Fruit fly (Drosophila melanogaster) S2 (cell line): Measurements from ENCODE around the gene Gtpx.

ENCODE experiments used
- CG8478 ChIP-seq: fragments of >200 bp; optimal IDR thresholded peaks from 2 replicates; lab custom pipeline; 2018
- CTCF ChIP-seq, 2 experiments: fragments of >200 bp; optimal IDR thresholded peaks; 2 replicates each; lab custom pipeline; 2018

The Gtpx gene

DNA sequence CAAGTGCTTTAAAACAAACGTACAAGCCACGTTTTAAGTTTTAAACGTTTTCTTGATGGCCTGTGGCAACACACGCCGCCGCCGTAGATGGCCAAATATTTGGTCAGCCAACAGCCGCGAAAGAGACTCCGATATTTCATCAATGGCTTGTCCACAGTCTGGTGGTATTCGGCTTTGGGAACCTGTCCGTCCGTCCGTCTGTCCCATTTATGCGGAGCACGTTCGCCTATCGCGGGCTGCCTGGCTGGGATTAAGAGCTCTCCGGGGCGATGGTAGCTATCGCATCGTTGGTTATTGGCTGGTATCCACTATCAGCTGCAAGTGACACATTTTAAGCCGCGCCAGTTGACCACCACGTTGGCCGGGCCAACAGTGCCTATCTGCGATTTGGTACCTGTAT is 18.5 kb upstream of the Gtpx start:
- TF ChIP-seq CTCF (optimal IDR thresholded peaks at IDR 0.05; lab: Kevin White, UChicago), result no peak
- TF ChIP-seq CG8478, result no peak

DNA sequence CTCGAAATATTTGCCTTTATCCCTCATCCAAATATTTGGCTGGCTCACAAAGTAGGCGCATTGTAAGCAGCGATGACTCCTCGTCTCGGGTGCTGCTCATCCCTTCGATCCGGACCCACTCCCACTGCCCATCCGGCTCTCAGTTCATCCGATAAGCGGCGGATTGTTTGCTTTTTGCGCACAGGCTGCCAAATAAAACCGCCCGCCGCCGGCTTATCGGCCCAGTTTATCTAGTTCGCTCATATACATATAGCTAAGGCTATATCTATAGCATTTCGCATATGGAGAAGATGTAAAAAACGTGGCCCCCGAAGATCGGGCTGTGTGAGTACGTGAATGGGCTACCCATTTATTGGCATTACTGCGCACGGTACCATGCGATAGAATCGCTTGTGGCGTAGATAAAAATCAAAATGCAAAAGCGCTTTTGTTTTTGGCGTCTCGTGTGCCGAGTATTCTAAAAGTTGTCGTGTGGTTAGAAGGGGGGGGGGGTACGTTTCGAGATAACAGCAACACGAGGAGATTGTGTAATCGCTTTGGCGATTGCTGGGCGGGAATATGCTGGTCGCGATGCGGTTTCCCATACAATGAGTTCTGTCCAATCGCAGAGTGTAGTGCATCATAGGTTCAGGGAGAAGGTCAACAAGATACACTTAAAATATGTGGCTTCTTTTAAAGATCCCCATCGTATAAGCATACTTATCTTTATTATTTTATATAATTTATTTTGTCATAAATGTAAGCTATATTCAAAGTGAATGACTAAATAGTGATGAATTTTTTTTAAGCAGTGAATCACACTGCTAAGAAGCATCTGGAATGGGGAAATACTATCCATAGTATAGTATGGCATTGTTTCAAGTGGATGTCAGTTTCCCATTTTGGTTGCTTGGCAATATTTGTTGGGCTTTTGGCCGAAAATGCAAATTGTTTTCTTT is 17.1 kb upstream of the Gtpx start:
- TF ChIP-seq CG8478, result no peak
- no peak for TF ChIP-seq CTCF (optimal IDR thresholded peaks at IDR 0.05; lab: Kevin White, UChicago)

DNA sequence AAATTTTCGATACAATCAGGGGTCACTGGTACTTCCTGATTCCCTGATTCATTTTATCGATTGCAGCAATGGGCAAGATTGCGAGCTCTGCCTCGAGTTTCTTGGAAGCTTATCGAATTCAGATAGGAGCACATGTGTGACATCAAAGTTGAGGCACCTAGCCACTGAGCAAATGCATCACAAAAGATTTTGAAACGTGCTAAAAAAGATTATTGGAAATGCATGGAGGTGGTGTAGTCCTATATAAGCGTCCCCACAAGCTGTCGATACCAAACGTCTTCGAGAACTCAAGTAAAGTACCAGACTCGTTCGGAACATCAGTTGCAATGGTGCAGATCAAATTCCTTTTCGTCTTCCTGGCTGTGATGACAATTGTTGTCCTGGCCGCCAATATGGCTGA is 12.0 kb upstream of the Gtpx start, which contains the start of gene Drsl2:
Gene Drsl2, plus strand, starts transcription at position 301 of the 400 bp plus-strand sequence.
- TF ChIP-seq CTCF (optimal IDR thresholded peaks at IDR 0.05; lab: Kevin White, UChicago) (no peak), CG8478 (no peak)

DNA sequence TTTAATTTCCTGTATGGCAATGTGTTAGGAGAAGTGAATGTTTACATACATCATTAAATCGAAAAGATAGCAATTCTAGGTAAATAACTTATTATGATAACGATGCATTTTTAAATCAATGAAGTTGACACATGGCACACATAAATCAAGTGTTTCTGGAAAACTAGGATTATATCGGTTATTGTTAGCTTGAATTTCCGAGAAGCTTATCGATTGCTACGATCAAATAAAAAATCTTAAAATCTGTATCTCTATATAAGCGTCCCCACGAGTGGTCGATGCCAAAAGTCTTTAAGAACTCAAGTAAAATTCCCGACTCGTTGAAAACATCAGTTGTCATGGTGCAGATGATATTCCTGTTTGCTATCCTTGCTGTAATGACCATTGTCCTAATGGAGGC is 11.4 kb upstream of the Gtpx start, which contains the start of gene Drsl3:
Gene Drsl3, plus strand, starts transcription at position 301 of the 400 bp plus-strand sequence.
- TF ChIP-seq CTCF (optimal IDR thresholded peaks at IDR 0.05; lab: Kevin White, UChicago) (no peak), CG8478 (no peak)

DNA sequence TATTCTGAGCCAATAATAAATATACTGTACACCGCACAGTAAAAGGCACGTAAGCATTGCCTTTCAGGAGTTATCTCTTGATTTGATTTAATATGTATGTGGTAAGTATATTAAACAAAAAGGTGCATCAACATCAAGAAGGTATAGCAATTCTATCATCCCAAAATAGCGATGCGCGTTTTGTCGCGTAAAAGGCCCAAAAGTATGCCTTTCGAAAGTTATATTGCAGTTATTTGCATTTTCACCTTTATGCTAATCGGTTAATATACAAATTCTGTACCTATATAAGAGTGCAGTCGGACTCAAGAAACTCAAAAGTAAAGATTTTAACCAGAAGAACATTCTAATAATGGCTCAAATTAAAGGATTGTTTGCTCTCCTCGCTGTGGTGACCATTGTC is 10.8 kb upstream of the Gtpx start, which contains the start of gene Drsl4:
Gene Drsl4, plus strand, starts transcription at position 333 of the 400 bp plus-strand sequence.
- TF ChIP-seq CG8478, result no peak
- TF ChIP-seq CTCF (optimal IDR thresholded peaks at IDR 0.05; lab: Kevin White, UChicago), result no peak

DNA sequence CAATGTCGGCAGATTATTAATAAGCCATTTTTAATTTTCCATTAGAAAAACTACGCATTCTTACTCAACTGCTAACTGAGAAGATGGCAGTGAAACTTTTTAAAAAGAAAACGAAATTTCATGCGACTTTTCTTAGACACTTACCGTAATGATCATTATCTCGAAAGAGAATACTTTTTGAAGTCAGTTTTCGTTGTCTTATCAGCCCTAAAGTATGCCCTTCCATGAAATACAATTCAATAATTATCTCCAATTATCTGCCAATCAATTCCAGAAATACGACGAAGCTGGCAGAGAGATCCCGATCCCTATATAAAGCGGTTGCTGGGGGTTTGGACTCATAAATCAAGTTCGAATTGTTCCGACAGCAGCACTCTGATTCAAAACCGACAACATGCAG is 9.6 kb upstream of the Gtpx start, which contains the start of gene Drsl5:
Gene Drsl5, plus strand, starts transcription at position 341 of the 400 bp plus-strand sequence.
- no peak for TF ChIP-seq CTCF (optimal IDR thresholded peaks at IDR 0.05; lab: Kevin White, UChicago)
- no peak for TF ChIP-seq CG8478

DNA sequence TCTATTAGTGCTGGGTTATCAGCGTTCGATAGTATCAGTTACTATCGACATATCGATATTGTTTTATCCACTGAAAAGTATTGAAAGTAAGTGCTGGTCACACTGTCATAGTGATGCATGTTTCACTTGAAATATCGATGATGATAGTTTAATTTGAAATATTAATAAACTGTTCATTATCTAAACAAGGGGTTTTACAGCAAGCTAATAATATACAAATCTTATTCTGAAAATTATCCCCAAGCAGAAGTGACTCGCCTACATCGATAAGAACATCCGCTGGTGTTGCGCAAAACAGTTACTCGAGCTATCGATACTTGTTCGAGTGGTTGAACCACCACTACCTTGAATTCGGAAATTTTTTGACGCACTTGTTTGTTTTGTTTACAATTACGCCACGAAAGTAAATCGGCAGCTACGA is 6.8 kb upstream of the Gtpx start, which contains the start of the genes PIG-C, CG12016 and Dpm2:
Gene PIG-C, minus strand, starts transcription at position 10 of the 421 bp plus-strand sequence.
Gene CG12016, plus strand, starts transcription at position 333 of the 421 bp plus-strand sequence.
Gene Dpm2, plus strand, starts transcription at position 333 of the 421 bp plus-strand sequence.
- TF ChIP-seq CG8478 (no peak), CTCF (optimal IDR thresholded peaks at IDR 0.05; lab: Kevin White, UChicago) (peak in 1 of 2 experiments; percentile 14)

DNA sequence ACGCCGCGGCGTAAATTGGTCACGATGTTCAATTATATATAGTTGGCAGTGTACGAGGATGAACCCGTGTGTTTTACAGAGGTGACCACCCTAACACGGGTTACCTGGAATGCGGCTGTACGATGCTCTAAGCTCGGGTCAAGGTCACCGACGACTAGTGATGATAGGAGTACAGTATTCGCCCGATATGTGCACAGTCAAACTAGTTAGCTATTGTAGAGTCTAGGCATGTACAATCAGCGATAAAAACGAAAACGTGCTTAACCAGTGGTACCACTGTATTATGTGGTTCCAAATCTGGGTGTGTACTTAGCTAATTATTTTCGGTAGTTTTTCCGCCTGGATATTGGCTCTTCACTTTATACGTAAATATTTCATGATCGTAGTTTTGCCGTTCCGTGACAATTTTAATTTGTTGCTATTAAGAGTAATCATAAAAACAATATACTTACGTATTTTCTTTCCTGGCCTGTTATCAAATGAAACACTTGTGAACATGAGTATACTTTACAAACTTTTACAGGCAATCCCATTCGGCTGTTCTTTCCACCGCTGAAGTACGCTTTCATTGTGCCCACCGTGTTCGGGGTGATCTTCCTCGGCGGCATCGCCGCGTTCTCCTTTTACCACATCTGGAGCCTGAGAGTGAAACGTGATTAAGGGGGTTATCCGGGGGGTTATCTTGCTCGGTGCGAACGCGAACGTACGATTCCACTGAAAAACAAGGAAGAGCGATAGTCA is 5.9 kb upstream of the Gtpx start:
- no peak for TF ChIP-seq CG8478
- TF ChIP-seq CTCF (optimal IDR thresholded peaks at IDR 0.05; lab: Kevin White, UChicago), result no peak

DNA sequence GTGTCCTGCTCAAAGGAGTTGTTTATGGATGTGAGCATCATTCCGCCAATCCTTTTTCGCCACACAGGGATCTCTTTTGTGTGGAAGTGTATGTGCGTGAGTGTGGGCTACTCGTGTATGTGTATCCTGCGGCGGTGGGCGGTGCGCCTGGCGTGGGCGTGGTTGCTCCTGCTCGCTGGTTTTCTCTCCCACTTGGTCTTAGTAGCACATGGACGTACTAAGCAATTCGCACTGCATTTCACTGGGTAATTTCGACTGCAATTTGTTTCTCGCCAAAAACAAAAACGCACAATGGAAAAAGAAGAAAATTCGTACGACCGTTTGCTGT is 504 bp upstream of the Gtpx start:
- TF ChIP-seq CTCF (optimal IDR thresholded peaks at IDR 0.05; lab: Kevin White, UChicago), result no peak
- no peak for TF ChIP-seq CG8478

DNA sequence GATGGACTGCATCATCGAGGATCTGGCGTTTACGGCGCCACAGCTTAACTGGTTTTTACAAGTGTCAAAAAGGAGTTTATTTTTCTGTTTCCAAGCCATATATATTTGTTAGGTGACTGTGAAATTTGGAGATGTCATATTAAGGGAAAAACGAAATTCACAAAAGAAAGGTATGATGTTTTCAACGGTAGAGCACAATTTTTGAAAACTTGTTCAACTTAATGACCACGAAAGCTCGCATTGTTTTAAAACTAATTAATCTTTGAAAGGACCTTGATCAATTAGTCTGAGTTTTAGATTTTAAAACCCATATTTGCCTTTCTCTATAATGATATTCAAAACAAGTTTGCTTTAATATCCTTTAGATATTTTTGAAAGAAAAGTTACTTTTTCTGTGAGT is 2.7 kb downstream of the Gtpx start, which contains the start of gene Strip:
Gene Strip, minus strand, starts transcription at position 101 of the 400 bp plus-strand sequence.
- no peak for TF ChIP-seq CTCF (optimal IDR thresholded peaks at IDR 0.05; lab: Kevin White, UChicago)
- no peak for TF ChIP-seq CG8478

DNA sequence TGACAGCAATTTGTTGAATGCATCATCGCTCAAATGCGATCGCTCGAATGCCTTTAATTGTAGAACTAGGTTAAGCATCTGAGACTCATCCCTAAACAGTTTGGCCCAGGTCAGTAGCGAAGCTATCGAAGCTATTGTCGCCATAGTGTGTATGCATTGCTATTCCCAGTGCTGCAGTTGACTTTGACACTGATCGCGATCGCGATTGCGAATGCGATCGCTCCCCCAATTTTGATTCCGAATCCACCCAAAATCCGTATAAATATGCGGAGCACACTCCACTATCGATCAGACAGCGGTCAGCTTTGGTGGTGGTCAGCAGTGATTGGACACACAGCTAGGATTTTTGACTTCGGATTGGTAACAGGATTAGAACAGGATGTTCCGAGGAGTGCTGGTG is 3.7 kb downstream of the Gtpx start, which contains the start of gene CG14961:
Gene CG14961, plus strand, starts transcription at position 301 of the 400 bp plus-strand sequence.
- no peak for TF ChIP-seq CTCF (optimal IDR thresholded peaks at IDR 0.05; lab: Kevin White, UChicago)
- TF ChIP-seq CG8478, result no peak

DNA sequence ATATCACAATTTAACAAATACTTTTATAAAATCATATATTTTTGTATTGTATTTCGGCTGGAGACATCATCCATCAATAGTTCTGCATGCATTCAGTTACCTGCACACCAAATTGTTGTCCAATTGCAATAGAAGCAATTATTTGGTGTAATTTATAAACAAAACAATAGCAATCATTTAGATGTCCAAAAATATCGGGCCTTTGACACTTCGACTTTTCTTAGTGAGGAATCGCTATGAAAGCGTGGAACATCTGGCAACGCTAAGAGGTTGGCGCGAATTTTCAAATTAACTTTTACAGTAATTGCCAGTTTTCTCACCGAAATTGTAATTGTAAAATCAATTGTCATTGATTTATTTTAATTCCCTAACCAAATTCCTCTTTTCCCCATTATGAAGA is 8.7 kb downstream of the Gtpx start, which contains the start of gene CG14969:
Gene CG14969, minus strand, starts transcription at position 195 of the 400 bp plus-strand sequence.
- no peak for TF ChIP-seq CG8478
- no peak for TF ChIP-seq CTCF (optimal IDR thresholded peaks at IDR 0.05; lab: Kevin White, UChicago)

DNA sequence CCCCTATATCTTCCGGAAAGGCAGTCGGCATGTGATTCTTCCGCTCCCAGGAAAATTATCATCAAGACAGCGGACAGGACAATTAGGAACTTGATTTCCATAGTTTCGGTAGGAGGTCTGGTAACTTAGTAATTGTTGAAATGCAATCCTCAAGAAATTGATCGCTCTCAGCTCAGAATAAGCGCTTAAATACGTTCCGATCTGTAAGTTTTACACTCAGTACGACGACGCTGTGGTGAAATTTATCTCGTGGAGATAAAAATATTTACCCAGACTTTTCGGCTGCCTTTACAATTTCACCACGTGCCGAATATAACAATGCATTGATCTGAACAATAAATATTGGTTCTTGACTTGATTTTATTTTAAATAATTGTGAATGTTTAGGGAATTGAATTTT is 9.6 kb downstream of the Gtpx start, which contains the start of gene Drsl1:
Gene Drsl1, minus strand, starts transcription at position 101 of the 400 bp plus-strand sequence.
- TF ChIP-seq CG8478 (no peak), CTCF (optimal IDR thresholded peaks at IDR 0.05; lab: Kevin White, UChicago) (no peak)

DNA sequence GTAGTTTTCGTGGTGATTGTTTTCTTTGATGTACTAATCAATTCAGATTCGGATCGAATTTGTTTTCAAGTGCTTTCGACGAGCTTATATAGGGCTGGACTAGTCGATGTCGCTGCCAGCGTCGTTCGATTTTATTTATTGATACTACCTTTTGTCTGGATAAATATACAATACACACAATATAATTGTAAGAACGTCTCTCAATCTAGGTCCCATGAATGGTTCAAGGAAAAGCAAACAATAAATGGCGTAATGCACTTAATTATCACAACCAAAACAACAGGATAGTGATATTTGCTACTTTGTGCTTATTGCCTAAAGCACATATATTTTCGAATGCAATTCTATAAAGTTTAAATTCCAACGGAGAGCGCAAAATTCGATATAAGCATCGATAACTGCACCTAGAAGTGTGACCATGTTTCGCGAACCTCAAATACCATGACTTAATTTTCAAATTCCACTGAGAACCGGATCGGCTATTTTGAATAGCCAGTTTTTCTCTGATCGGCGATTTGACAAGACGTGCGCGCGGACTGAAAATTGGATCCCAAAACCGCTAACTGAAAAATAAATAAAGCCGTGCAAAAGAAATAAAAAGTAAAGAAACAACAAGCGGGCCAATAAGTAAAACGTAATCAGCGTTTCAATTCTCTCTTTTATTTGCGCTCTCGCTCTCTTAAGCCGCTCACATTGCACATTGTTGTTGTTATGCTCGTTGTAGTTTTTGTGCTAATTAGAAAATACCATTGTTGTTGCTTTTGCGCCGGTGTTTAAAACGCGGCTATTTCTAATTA is 10.5 kb downstream of the Gtpx start, which contains the start of the genes Drsl6 and kst:
Gene Drsl6, minus strand, starts transcription at position 51 of the 797 bp plus-strand sequence.
Gene kst, plus strand, starts transcription at position 493 of the 797 bp plus-strand sequence.
- TF ChIP-seq CG8478, result no peak
- no peak for TF ChIP-seq CTCF (optimal IDR thresholded peaks at IDR 0.05; lab: Kevin White, UChicago)
